Worm (Caenorhabditis elegans) whole organism, L1 larva: ENCODE data around the gene asp-4.
A peak's percentile ranks its signal among the peaks of the same experiment; 100 is the strongest.

Experiments used
- Y116A8C.19 ChIP-seq: sonication (generic microtip); optimal IDR thresholded peaks from 2 replicates; lab custom pipeline; 2016; ENCODE audit warnings: missing compliant biosample characterization, missing genetic modification characterization, borderline replicate concordance
- aha-1 ChIP-seq: fragments of 150-350 bp; optimal IDR thresholded peaks from 2 replicates; lab custom pipeline; 2014; ENCODE audit warnings: missing biosample characterization, missing genetic modification characterization
- alr-1 ChIP-seq: fragments of 200-800 bp; sonication (Bioruptor generic); optimal IDR thresholded peaks from 2 replicates; lab custom pipeline; 2018; ENCODE audit warnings: borderline replicate concordance, mild to moderate bottlenecking, missing genetic modification characterization, missing compliant biosample characterization
- aly-2 ChIP-seq: fragments of 150-350 bp; optimal IDR thresholded peaks from 2 replicates; lab custom pipeline; 2014; ENCODE audit warnings: missing biosample characterization, missing genetic modification characterization
- ama-1 ChIP-seq: fragments of 150-350 bp; optimal IDR thresholded peaks from 2 replicates; lab custom pipeline; 2014
- blmp-1 ChIP-seq: fragments of 150-350 bp; optimal IDR thresholded peaks from 2 replicates; lab custom pipeline; 2014; ENCODE audit warnings: missing biosample characterization, missing genetic modification characterization
- ceh-63 ChIP-seq: fragments of 200-800 bp; sonication (Bioruptor generic); optimal IDR thresholded peaks from 2 replicates; lab custom pipeline; 2018; ENCODE audit warnings: mild to moderate bottlenecking, missing genetic modification characterization, missing compliant biosample characterization
- ceh-82 ChIP-seq, 3 experiments: fragments of 150-350 bp in 1 of 3; sonication (generic microtip) in 2 of 3; optimal IDR thresholded peaks; 2 replicates each; lab custom pipeline; 2014 to 2017; ENCODE audit warnings: missing biosample characterization in 3 of 3, missing genetic modification characterization in 3 of 3
- dpl-1 ChIP-seq, 3 experiments: fragments of 150-350 bp in 2 of 3; sonication (generic microtip) in 1 of 3; optimal IDR thresholded peaks; 2 replicates each; lab custom pipeline; 2014 to 2017; ENCODE audit warnings: missing biosample characterization in 3 of 3, missing genetic modification characterization in 3 of 3, missing genetic modification reagents in 3 of 3
- dsc-1 ChIP-seq: sonication (generic microtip); optimal IDR thresholded peaks from 2 replicates; lab custom pipeline; 2016; ENCODE audit warnings: mild to moderate bottlenecking, missing genetic modification characterization, missing compliant biosample characterization
- egl-13 ChIP-seq: sonication (generic microtip); optimal IDR thresholded peaks from 2 replicates; lab custom pipeline; 2016; ENCODE audit warnings: missing genotype, missing genetic modification reagents, missing genetic modification characterization, missing compliant biosample characterization
- egl-27 ChIP-seq, 2 experiments: fragments of 150-350 bp in 1 of 2; sonication (generic microtip); optimal IDR thresholded peaks; 3 replicates each; lab custom pipeline; 2017 to 2018; ENCODE audit warnings: missing biosample characterization in 2 of 2, missing genetic modification characterization in 2 of 2, missing genetic modification reagents in 2 of 2
- elt-2 ChIP-seq: sonication (generic microtip); optimal IDR thresholded peaks from 2 replicates; lab custom pipeline; 2016; ENCODE audit warnings: missing genetic modification characterization, mild to moderate bottlenecking, inconsistent platforms, missing compliant biosample characterization, missing genetic modification reagents
- elt-3 ChIP-seq, 6 experiments: fragments of 150-350 bp in 1 of 6; sonication (generic microtip); optimal IDR thresholded peaks; 2 replicates each; lab custom pipeline; 2017 to 2018; ENCODE audit warnings: missing biosample characterization in 6 of 6, missing genetic modification characterization in 6 of 6, inconsistent platforms in 1 of 6
- fkh-10 ChIP-seq: sonication (generic microtip); optimal IDR thresholded peaks from 2 replicates; lab custom pipeline; 2017; ENCODE audit warnings: missing biosample characterization, missing genetic modification reagents, missing genetic modification characterization
- fkh-8 ChIP-seq: sonication (generic microtip); optimal IDR thresholded peaks from 2 replicates; lab custom pipeline; 2016; ENCODE audit warnings: mild to moderate bottlenecking, missing genetic modification characterization, missing compliant biosample characterization
- hlh-4 ChIP-seq: sonication (generic microtip); optimal IDR thresholded peaks from 2 replicates; lab custom pipeline; 2016; ENCODE audit warnings: mild to moderate bottlenecking, missing genetic modification characterization, missing compliant biosample characterization
- hpl-2 ChIP-seq: fragments of 150-350 bp; optimal IDR thresholded peaks from 2 replicates; lab custom pipeline; 2014; ENCODE audit warnings: missing biosample characterization, missing genetic modification reagents, missing genetic modification characterization
- lin-13 ChIP-seq: fragments of 150-350 bp; optimal IDR thresholded peaks from 2 replicates; lab custom pipeline; 2014; ENCODE audit warnings: missing biosample characterization, missing genetic modification reagents, missing genetic modification characterization
- lin-14 ChIP-seq: fragments of 200-800 bp; sonication (Bioruptor generic); optimal IDR thresholded peaks from 2 replicates; lab custom pipeline; 2018; ENCODE audit warnings: mild to moderate bottlenecking, missing genetic modification characterization, moderate library complexity, missing compliant biosample characterization
- lin-15B ChIP-seq: fragments of 150-350 bp; sonication (generic microtip); optimal IDR thresholded peaks from 3 replicates; lab custom pipeline; 2014; ENCODE audit warnings: missing biosample characterization, missing genetic modification characterization
- lsy-2 ChIP-seq, 2 experiments: fragments of 150-350 bp; optimal IDR thresholded peaks; 2 replicates each; lab custom pipeline; 2014; ENCODE audit warnings: missing biosample characterization in 2 of 2, missing genetic modification characterization in 2 of 2
- mdl-1 ChIP-seq, 2 experiments: fragments of 150-350 bp; optimal IDR thresholded peaks; 2 replicates each; lab custom pipeline; 2014 to 2017; ENCODE audit warnings: missing biosample characterization in 2 of 2, missing genetic modification characterization in 2 of 2, inconsistent platforms in 1 of 2
- nhr-19 ChIP-seq: fragments of 200-800 bp; sonication (Bioruptor generic); conservative IDR thresholded peaks from 2 replicates; pipeline ENCODE4 v1.3.6; 2022; ENCODE audit warnings: missing genetic modification characterization, missing compliant biosample characterization
- nhr-20 ChIP-seq: sonication (generic microtip); optimal IDR thresholded peaks from 2 replicates; lab custom pipeline; 2016; ENCODE audit warnings: mild to moderate bottlenecking, missing genetic modification characterization, missing compliant biosample characterization
- nhr-237 ChIP-seq: fragments of 150-350 bp; optimal IDR thresholded peaks from 2 replicates; lab custom pipeline; 2014; ENCODE audit warnings: missing biosample characterization, missing genetic modification characterization
- nhr-28 ChIP-seq: fragments of 150-350 bp; optimal IDR thresholded peaks from 2 replicates; lab custom pipeline; 2014; ENCODE audit warnings: missing biosample characterization, missing genetic modification characterization
- nhr-47 ChIP-seq: sonication (generic microtip); optimal IDR thresholded peaks from 2 replicates; lab custom pipeline; 2016; ENCODE audit warnings: mild to moderate bottlenecking, missing genetic modification characterization, moderate library complexity, missing compliant biosample characterization
- nhr-71 ChIP-seq: sonication (generic microtip); optimal IDR thresholded peaks from 2 replicates; lab custom pipeline; 2016; ENCODE audit warnings: mild to moderate bottlenecking, missing genetic modification characterization, moderate library complexity, missing compliant biosample characterization
- nhr-77 ChIP-seq: fragments of 150-350 bp; optimal IDR thresholded peaks from 2 replicates; lab custom pipeline; 2014; ENCODE audit warnings: missing biosample characterization, missing genetic modification characterization
- nhr-84 ChIP-seq: sonication (generic microtip); optimal IDR thresholded peaks from 2 replicates; lab custom pipeline; 2017; ENCODE audit warnings: missing biosample characterization, missing genetic modification characterization
- nhr-85 ChIP-seq: sonication (generic microtip); peaks from one replicate; lab custom pipeline; 2016; ENCODE audit warnings: missing genetic modification characterization, inconsistent platforms, missing compliant biosample characterization
- pax-3 ChIP-seq: fragments of 200-800 bp; sonication (Bioruptor generic); optimal IDR thresholded peaks from 2 replicates; lab custom pipeline; 2018; ENCODE audit warnings: mild to moderate bottlenecking, missing genetic modification characterization, moderate library complexity, missing compliant biosample characterization
- rnt-1 ChIP-seq: sonication (generic microtip); optimal IDR thresholded peaks from 2 replicates; lab custom pipeline; 2016; ENCODE audit warnings: mild to moderate bottlenecking, missing genetic modification characterization, moderate library complexity, missing compliant biosample characterization
- snpc-4 ChIP-seq: fragments of 150-350 bp; optimal IDR thresholded peaks from 2 replicates; lab custom pipeline; 2014; ENCODE audit warnings: missing biosample characterization, missing genetic modification characterization
- snu-23 ChIP-seq: sonication (generic microtip); optimal IDR thresholded peaks from 2 replicates; lab custom pipeline; 2016; ENCODE audit warnings: missing genetic modification characterization, missing compliant biosample characterization
- swsn-7 ChIP-seq: sonication (generic microtip); optimal IDR thresholded peaks from 2 replicates; lab custom pipeline; 2016; ENCODE audit warnings: missing genetic modification characterization, missing compliant biosample characterization
- tlp-1 ChIP-seq: fragments of 150-350 bp; optimal IDR thresholded peaks from 2 replicates; lab custom pipeline; 2014; ENCODE audit warnings: missing biosample characterization, missing genetic modification characterization
- unc-130 ChIP-seq: fragments of 150-350 bp; optimal IDR thresholded peaks from 2 replicates; lab custom pipeline; 2017; ENCODE audit warnings: missing biosample characterization, missing genetic modification characterization, inconsistent platforms
- unc-86 ChIP-seq: sonication (generic microtip); optimal IDR thresholded peaks from 2 replicates; lab custom pipeline; 2016; ENCODE audit warnings: missing genetic modification characterization, missing compliant biosample characterization
- vab-15 ChIP-seq: sonication (generic microtip); optimal IDR thresholded peaks from 2 replicates; lab custom pipeline; 2017; ENCODE audit warnings: missing genotype, mild to moderate bottlenecking, missing genetic modification characterization, missing compliant biosample characterization
- zag-1 ChIP-seq: fragments of 150-350 bp; optimal IDR thresholded peaks from 2 replicates; lab custom pipeline; 2014; ENCODE audit warnings: missing biosample characterization, missing genetic modification characterization

The asp-4 gene

DNA sequence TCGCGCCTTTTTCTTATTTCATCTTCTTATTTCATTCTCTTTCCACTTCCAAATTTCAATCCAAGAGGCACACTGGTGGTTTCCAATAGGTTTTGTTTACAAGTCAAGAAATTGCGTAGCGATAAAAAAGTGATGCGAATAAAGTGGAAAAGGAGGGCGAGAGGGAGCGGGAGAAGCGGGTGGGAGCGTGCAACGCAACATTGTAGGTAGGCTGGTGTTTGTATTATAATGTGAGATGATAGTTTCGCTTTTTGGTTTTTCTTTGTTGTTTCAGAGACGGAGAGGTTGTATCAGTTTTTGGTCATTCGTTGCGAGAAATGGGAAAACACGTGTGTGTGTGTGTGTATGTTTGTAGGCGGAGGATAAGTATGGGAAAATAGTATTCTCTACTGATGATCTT lies 28.9 kb upstream of the asp-4 start (continued):
- TF ChIP-seq tlp-1 (tag; lab: Kevin White, UChicago): no peak
- TF ChIP-seq dpl-1 (GFP tag; optimal IDR thresholded peaks at IDR 0.05; lab: Kevin White, UChicago): peak in 1 of 3 experiments; percentile 7
- peak; percentile 63 for TF ChIP-seq unc-130 (tag; lab: Kevin White, UChicago)
- TF ChIP-seq nhr-20 (tag; lab: Kevin White, UChicago): peak; percentile 89
- peak in 1 of 2 experiments; percentile 91 for TF ChIP-seq mdl-1 (tag; optimal IDR thresholded peaks at IDR 0.05; lab: Kevin White, UChicago)
- peak in 1 of 3 experiments; percentile 6 for TF ChIP-seq ceh-82 (tag; optimal IDR thresholded peaks at IDR 0.05; lab: Kevin White, UChicago)
- TF ChIP-seq nhr-84: no peak
- TF ChIP-seq blmp-1: peak; percentile 91
- TF ChIP-seq elt-2 (tag; lab: Kevin White, UChicago): peak; percentile 76
- TF ChIP-seq nhr-19: peak; percentile 29; the same call in 1 of the 2 replicates
- TF ChIP-seq nhr-77 (tag; lab: Kevin White, UChicago): peak; percentile 64
- no peak for TF ChIP-seq lin-13 (GFP tag; lab: Kevin White, UChicago)
- peak; percentile 85 for TF ChIP-seq lin-14 (GFP tag; lab: Kevin White, UChicago)
- TF ChIP-seq elt-3 (tag; optimal IDR thresholded peaks at IDR 0.05; lab: Kevin White, UChicago): peak in 5 of 6 experiments; percentile 37 to 85 (median 79)

DNA sequence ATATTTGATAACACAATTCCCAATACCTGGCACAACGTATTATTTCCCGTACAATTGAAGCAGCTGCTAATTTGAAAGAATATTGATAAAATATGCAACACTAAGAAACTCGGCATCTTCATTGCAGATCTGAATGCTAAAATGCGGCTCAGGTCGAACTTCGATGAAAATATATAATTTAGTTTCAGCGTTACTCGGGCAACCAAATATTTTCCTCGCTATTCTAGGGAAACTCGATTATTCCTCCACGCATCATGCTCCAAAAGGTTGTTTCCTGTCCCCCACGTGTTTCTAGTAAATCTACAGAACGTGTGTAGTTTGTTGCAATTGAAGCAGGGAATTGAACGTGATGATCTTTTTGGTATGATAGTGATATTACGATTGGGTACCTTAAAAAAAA lies 27.8 kb upstream of the asp-4 start:
- TF ChIP-seq nhr-71: peak; percentile 4
- TF ChIP-seq vab-15 (tag; lab: Kevin White, UChicago): no peak
- TF ChIP-seq fkh-8 (tag; lab: Kevin White, UChicago): peak; percentile 39

DNA sequence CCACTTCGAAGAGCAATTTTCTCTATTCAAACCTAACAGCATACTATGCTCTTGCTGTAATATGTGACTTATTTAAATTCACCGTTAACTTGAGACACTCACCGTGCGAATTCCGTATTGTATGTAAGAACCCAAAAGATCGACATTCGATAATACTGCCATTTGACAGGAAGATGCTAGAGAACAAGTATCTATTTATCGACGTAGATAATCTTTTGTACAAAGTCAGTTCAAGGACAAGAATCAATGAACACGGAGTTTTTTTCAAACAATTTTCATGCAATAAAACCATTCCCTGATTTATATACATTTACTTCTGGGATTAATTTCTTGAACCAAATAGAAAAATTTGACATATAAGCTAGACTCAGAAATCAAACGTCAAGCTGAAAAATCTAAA lies 27.0 kb upstream of the asp-4 start, which contains the start of gene K08H2.7:
K08H2.7 (minus strand) TSS at position 173 of the 400 bp plus-strand sequence.
- TF ChIP-seq rnt-1 (no peak), elt-3 (tag; optimal IDR thresholded peaks at IDR 0.05; lab: Kevin White, UChicago) (no peak), zag-1 (no peak), hlh-4 (tag; lab: Kevin White, UChicago) (no peak), fkh-10 (GFP tag; lab: Kevin White, UChicago) (no peak), egl-27 (tag; optimal IDR thresholded peaks at IDR 0.05; lab: Kevin White, UChicago) (no peak), hpl-2 (no peak), nhr-237 (tag; lab: Kevin White, UChicago) (no peak), nhr-20 (tag; lab: Kevin White, UChicago) (peak; percentile 45), nhr-28 (tag; lab: Kevin White, UChicago) (no peak), nhr-71 (peak; percentile 25), nhr-85 (tag; lab: Kevin White, UChicago) (peak; percentile 87), dsc-1 (tag; lab: Kevin White, UChicago) (no peak), aly-2 (no peak), fkh-8 (tag; lab: Kevin White, UChicago) (no peak), snpc-4 (no peak), blmp-1 (no peak), Y116A8C.19 (no peak), nhr-47 (tag; lab: Kevin White, UChicago) (no peak), vab-15 (tag; lab: Kevin White, UChicago) (no peak), aha-1 (no peak), lin-15B (tag; lab: Kevin White, UChicago) (no peak), unc-86 (tag; lab: Kevin White, UChicago) (no peak), ama-1 (lab: Kevin White, UChicago) (no peak), lin-14 (GFP tag; lab: Kevin White, UChicago) (peak; percentile 60), swsn-7 (tag; lab: Kevin White, UChicago) (no peak), pax-3 (no peak), lsy-2 (tag; optimal IDR thresholded peaks at IDR 0.05; lab: Kevin White, UChicago) (no peak), lin-13 (GFP tag; lab: Kevin White, UChicago) (no peak), ceh-63 (no peak), egl-13 (tag; lab: Kevin White, UChicago) (no peak), alr-1 (tag; lab: Kevin White, UChicago) (no peak), dpl-1 (GFP tag; optimal IDR thresholded peaks at IDR 0.05; lab: Kevin White, UChicago) (no peak), snu-23 (GFP tag; lab: Kevin White, UChicago) (peak; percentile 0)
